Worm (Caenorhabditis elegans) whole organism, L4 larva: Measurements from ENCODE around the gene D1053.4.

ENCODE experiments used
- F10B5.3 ChIP-seq: sonication (generic microtip); optimal IDR thresholded peaks from 2 replicates; lab custom pipeline; 2016; ENCODE audit warnings: mild to moderate bottlenecking, missing genetic modification characterization, missing compliant biosample characterization
- F49E8.2 ChIP-seq: sonication (generic microtip); optimal IDR thresholded peaks from 2 replicates; lab custom pipeline; 2016; ENCODE audit warnings: missing compliant biosample characterization, mild to moderate bottlenecking, missing genetic modification characterization, borderline replicate concordance
- Y48G9A.11 ChIP-seq: fragments of 200-800 bp; sonication (Bioruptor generic); IDR thresholded peaks from 2 replicates; pipeline ENCODE4 v1.3.6; 2022; ENCODE audit warnings: missing genetic modification reagents, missing genetic modification characterization, missing compliant biosample characterization
- aha-1 ChIP-seq: fragments of 150-350 bp; peaks from one replicate; lab custom pipeline; 2014; ENCODE audit warnings: missing biosample characterization, missing genetic modification characterization
- aly-2 ChIP-seq: sonication (generic microtip); optimal IDR thresholded peaks from 2 replicates; lab custom pipeline; 2018; ENCODE audit warnings: missing biosample characterization, missing genetic modification characterization
- arid-1 ChIP-seq: fragments of 200-800 bp; sonication (Bioruptor generic); conservative IDR thresholded peaks from 2 replicates; pipeline ENCODE4 v1.3.6; 2022; ENCODE audit warnings: missing genetic modification reagents, missing genetic modification characterization, missing compliant biosample characterization
- ceh-44 ChIP-seq: fragments of 200-800 bp; sonication (Bioruptor generic); IDR thresholded peaks from 2 replicates; pipeline ENCODE4 v1.3.6; 2022; ENCODE audit warnings: missing genetic modification reagents, missing genetic modification characterization, missing compliant biosample characterization
- ceh-82 ChIP-seq: sonication (generic microtip); optimal IDR thresholded peaks from 2 replicates; lab custom pipeline; 2017; ENCODE audit warnings: missing biosample characterization, missing genetic modification characterization
- cey-2 ChIP-seq: sonication (generic microtip); optimal IDR thresholded peaks from 3 replicates; lab custom pipeline; 2017; ENCODE audit warnings: missing genetic modification characterization, mild to moderate bottlenecking, missing compliant biosample characterization, antibody characterized with exemption, borderline replicate concordance; ENCODE audit not compliant: insufficient read depth
- daf-16 ChIP-seq, 3 experiments: sonication (generic microtip); optimal IDR thresholded peaks; 2 replicates each; lab custom pipeline; 2016 to 2017; ENCODE audit warnings: missing genetic modification characterization in 3 of 3, missing genetic modification reagents in 3 of 3, mild to moderate bottlenecking in 2 of 3, missing compliant biosample characterization in 2 of 3, missing biosample characterization in 1 of 3, moderate library complexity in 1 of 3
- daf-19 ChIP-seq: fragments of 200-800 bp; sonication (Bioruptor generic); conservative IDR thresholded peaks from 2 replicates; pipeline ENCODE4 v1.3.6; 2022; ENCODE audit warnings: missing genetic modification characterization, missing compliant biosample characterization
- dmd-6 ChIP-seq: fragments of 200-800 bp; sonication (Bioruptor generic); IDR thresholded peaks from 2 replicates; pipeline ENCODE4 v1.3.6; 2022; ENCODE audit warnings: missing genetic modification reagents, missing genetic modification characterization, missing compliant biosample characterization
- dmd-8 ChIP-seq: fragments of 200-800 bp; sonication (Bioruptor generic); IDR thresholded peaks from 2 replicates; pipeline ENCODE4 v1.3.6; 2022; ENCODE audit warnings: missing genetic modification characterization, missing compliant biosample characterization
- duxl-1 ChIP-seq: sonication (generic microtip); optimal IDR thresholded peaks from 2 replicates; lab custom pipeline; 2016; ENCODE audit warnings: mild to moderate bottlenecking, missing genetic modification characterization, moderate library complexity, missing compliant biosample characterization; ENCODE audit not compliant: poor library complexity
- dve-1 ChIP-seq: sonication (generic microtip); optimal IDR thresholded peaks from 2 replicates; lab custom pipeline; 2017; ENCODE audit warnings: antibody characterized with exemption, mild to moderate bottlenecking, missing genetic modification characterization, missing compliant biosample characterization; ENCODE audit not compliant: insufficient read depth
- hif-1 ChIP-seq, 2 experiments: sonication (generic microtip); optimal IDR thresholded peaks; 2 replicates each; lab custom pipeline; 2016 to 2017; ENCODE audit warnings: missing compliant biosample characterization in 2 of 2, missing genetic modification characterization in 2 of 2, missing genetic modification reagents in 2 of 2, missing genotype in 2 of 2, mild to moderate bottlenecking in 1 of 2
- hlh-11 ChIP-seq: fragments of 200-800 bp; sonication (Bioruptor generic); optimal IDR thresholded peaks from 2 replicates; lab custom pipeline; 2018; ENCODE audit warnings: mild to moderate bottlenecking, missing genetic modification characterization, missing compliant biosample characterization
- hlh-30 ChIP-seq: sonication (generic microtip); optimal IDR thresholded peaks from 2 replicates; lab custom pipeline; 2017; ENCODE audit warnings: antibody characterized with exemption, mild to moderate bottlenecking, missing genetic modification characterization, missing compliant biosample characterization; ENCODE audit not compliant: insufficient read depth
- hmg-1.1 ChIP-seq: fragments of 200-800 bp; sonication (Bioruptor generic); IDR thresholded peaks from 2 replicates; pipeline ENCODE4 v1.3.6; 2022; ENCODE audit warnings: missing genetic modification reagents, missing genetic modification characterization, missing compliant biosample characterization
- jun-1 ChIP-seq: fragments of 150-350 bp; optimal IDR thresholded peaks from 2 replicates; lab custom pipeline; 2014; ENCODE audit warnings: missing biosample characterization, missing genetic modification reagents, missing genetic modification characterization
- lin-1 ChIP-seq: fragments of 200-800 bp; sonication (Bioruptor generic); IDR thresholded peaks from 2 replicates; pipeline ENCODE4 v1.3.6; 2022; ENCODE audit warnings: missing genetic modification reagents, missing genetic modification characterization, missing compliant biosample characterization
- lin-29 ChIP-seq: fragments of 200-800 bp; sonication (Bioruptor generic); IDR thresholded peaks from 2 replicates; pipeline ENCODE4 v1.3.6; 2022; ENCODE audit warnings: missing genetic modification reagents, missing genetic modification characterization, missing compliant biosample characterization
- lin-38 ChIP-seq: fragments of 200-800 bp; sonication (Bioruptor generic); IDR thresholded peaks from 2 replicates; pipeline ENCODE4 v1.3.6; 2022; ENCODE audit warnings: missing genetic modification reagents, missing genetic modification characterization, missing compliant biosample characterization
- lin-39 ChIP-seq: fragments of 150-350 bp; optimal IDR thresholded peaks from 2 replicates; lab custom pipeline; 2014; ENCODE audit warnings: missing biosample characterization, missing genetic modification reagents, missing genetic modification characterization
- mes-2 ChIP-seq: sonication (generic microtip); optimal IDR thresholded peaks from 2 replicates; lab custom pipeline; 2016; ENCODE audit warnings: missing genotype, mild to moderate bottlenecking, missing genetic modification characterization, missing compliant biosample characterization; ENCODE audit not compliant: poor library complexity, severe bottlenecking
- mxl-3 ChIP-seq: fragments of 200-800 bp; sonication (Bioruptor generic); optimal IDR thresholded peaks from 2 replicates; lab custom pipeline; 2018; ENCODE audit warnings: mild to moderate bottlenecking, missing genetic modification characterization, missing compliant biosample characterization
- nhr-10 ChIP-seq: fragments of 150-350 bp; optimal IDR thresholded peaks from 2 replicates; lab custom pipeline; 2014; ENCODE audit warnings: missing biosample characterization, missing genetic modification characterization
- nhr-11 ChIP-seq: fragments of 150-350 bp; optimal IDR thresholded peaks from 2 replicates; lab custom pipeline; 2014; ENCODE audit warnings: missing biosample characterization, missing genetic modification characterization
- nhr-25 ChIP-seq: sonication (generic microtip); optimal IDR thresholded peaks from 2 replicates; lab custom pipeline; 2017; ENCODE audit warnings: missing genetic modification characterization, mild to moderate bottlenecking, missing compliant biosample characterization, antibody characterized with exemption, moderate library complexity, borderline replicate concordance; ENCODE audit not compliant: insufficient read depth
- nhr-28 ChIP-seq: fragments of 150-350 bp; optimal IDR thresholded peaks from 2 replicates; lab custom pipeline; 2014; ENCODE audit warnings: missing biosample characterization, missing genetic modification characterization
- nhr-41 ChIP-seq: fragments of 200-800 bp; sonication (Bioruptor generic); IDR thresholded peaks from 2 replicates; pipeline ENCODE4 v1.3.6; 2022; ENCODE audit warnings: missing genetic modification reagents, missing genetic modification characterization, missing compliant biosample characterization
- nhr-48 ChIP-seq: sonication (generic microtip); optimal IDR thresholded peaks from 2 replicates; lab custom pipeline; 2016; ENCODE audit warnings: mild to moderate bottlenecking, missing genetic modification characterization, missing compliant biosample characterization
- nhr-77 ChIP-seq: fragments of 150-350 bp; optimal IDR thresholded peaks from 2 replicates; lab custom pipeline; 2014; ENCODE audit warnings: missing biosample characterization, missing genetic modification characterization
- pqm-1 ChIP-seq: sonication (generic microtip); optimal IDR thresholded peaks from 2 replicates; lab custom pipeline; 2017; ENCODE audit warnings: missing biosample characterization, missing genetic modification characterization
- snpc-1.2 ChIP-seq: fragments of 200-800 bp; sonication (Bioruptor generic); IDR thresholded peaks from 2 replicates; pipeline ENCODE4 v1.3.6; 2022; ENCODE audit warnings: missing genetic modification reagents, missing genetic modification characterization, missing compliant biosample characterization
- snpc-4 ChIP-seq: fragments of 150-350 bp; optimal IDR thresholded peaks from 2 replicates; lab custom pipeline; 2014; ENCODE audit warnings: missing biosample characterization, missing genetic modification characterization
- tag-97 ChIP-seq: fragments of 200-800 bp; sonication (Bioruptor generic); IDR thresholded peaks from 2 replicates; pipeline ENCODE4 v1.3.6; 2022; ENCODE audit warnings: missing genetic modification characterization, missing compliant biosample characterization
- tra-1 ChIP-seq: fragments of 200-800 bp; sonication (Bioruptor generic); IDR thresholded peaks from 2 replicates; pipeline ENCODE4 v1.3.6; 2022; ENCODE audit warnings: missing genetic modification reagents, missing genetic modification characterization, missing compliant biosample characterization
- unc-39 ChIP-seq: sonication (generic microtip); optimal IDR thresholded peaks from 2 replicates; lab custom pipeline; 2017; ENCODE audit warnings: missing biosample characterization, missing genetic modification characterization
- unc-62 ChIP-seq, 3 experiments: fragments of 150-350 bp in 1 of 3; sonication (generic microtip); optimal IDR thresholded peaks in 2 of 3; peaks in 1 of 3; 1 replicate in 1 of 3; 2 replicates in 2 of 3; lab custom pipeline; 2014 to 2017; ENCODE audit warnings: missing biosample characterization in 3 of 3, missing genetic modification characterization in 3 of 3, missing genetic modification reagents in 3 of 3, missing genotype in 1 of 3
- zag-1 ChIP-seq: fragments of 150-350 bp; optimal IDR thresholded peaks from 2 replicates; lab custom pipeline; 2014; ENCODE audit warnings: missing biosample characterization, missing genetic modification characterization
- zfp-2 ChIP-seq: sonication (generic microtip); optimal IDR thresholded peaks from 2 replicates; lab custom pipeline; 2016; ENCODE audit warnings: mild to moderate bottlenecking, missing genetic modification characterization, missing compliant biosample characterization

Gene D1053.4

ce11 chrX:11680851-11681250 lies 42.7 kb downstream of the D1053.4 start, which contains the start of gene T04F8.7:
Gene T04F8.7 (minus strand): TSS chrX:11680980.
- TF ChIP-seq daf-16 (GFP tag; optimal IDR thresholded peaks at IDR 0.05; lab: Kevin White, UChicago) (no peak), daf-16 (tag; optimal IDR thresholded peaks at IDR 0.05; lab: Kevin White, UChicago) (peak; percentile 87), nhr-41 (GFP tag; lab: Robert Waterston, UW) (0 out of 2 replicates have a peak, but pooled peaks have one; percentile 13), lin-29 (no peak), arid-1 (GFP tag; lab: Robert Waterston, UW) (no peak), daf-19 (GFP tag; lab: Robert Waterston, UW) (no peak), pqm-1 (tag; lab: Kevin White, UChicago) (peak; percentile 50), tag-97 (GFP tag; lab: Robert Waterston, UW) (no peak), hlh-11 (tag; lab: Kevin White, UChicago) (peak; percentile 85), hif-1 (tag; optimal IDR thresholded peaks at IDR 0.05; lab: Kevin White, UChicago) (peak in 1 of 2 experiments; percentile 32), tra-1 (GFP tag; lab: Robert Waterston, UW) (0 out of 2 replicates have a peak, but pooled peaks have one; percentile 42), lin-1 (GFP tag; lab: Robert Waterston, UW) (no peak), nhr-48 (tag; lab: Kevin White, UChicago) (peak; percentile 38), mxl-3 (peak; percentile 39), cey-2 (tag; lab: Kevin White, UChicago) (no peak), nhr-77 (tag; lab: Kevin White, UChicago) (peak; percentile 13), hlh-30 (tag; lab: Kevin White, UChicago) (peak; percentile 65), nhr-10 (no peak), snpc-4 (tag; lab: Kevin White, UChicago) (no peak), nhr-11 (tag; lab: Kevin White, UChicago) (no peak), dmd-6 (GFP tag; lab: Robert Waterston, UW) (peak; percentile 88), aha-1 (peak; percentile 95), dve-1 (tag; lab: Kevin White, UChicago) (peak; percentile 75), nhr-28 (tag; lab: Kevin White, UChicago) (peak; percentile 66)

DNA sequence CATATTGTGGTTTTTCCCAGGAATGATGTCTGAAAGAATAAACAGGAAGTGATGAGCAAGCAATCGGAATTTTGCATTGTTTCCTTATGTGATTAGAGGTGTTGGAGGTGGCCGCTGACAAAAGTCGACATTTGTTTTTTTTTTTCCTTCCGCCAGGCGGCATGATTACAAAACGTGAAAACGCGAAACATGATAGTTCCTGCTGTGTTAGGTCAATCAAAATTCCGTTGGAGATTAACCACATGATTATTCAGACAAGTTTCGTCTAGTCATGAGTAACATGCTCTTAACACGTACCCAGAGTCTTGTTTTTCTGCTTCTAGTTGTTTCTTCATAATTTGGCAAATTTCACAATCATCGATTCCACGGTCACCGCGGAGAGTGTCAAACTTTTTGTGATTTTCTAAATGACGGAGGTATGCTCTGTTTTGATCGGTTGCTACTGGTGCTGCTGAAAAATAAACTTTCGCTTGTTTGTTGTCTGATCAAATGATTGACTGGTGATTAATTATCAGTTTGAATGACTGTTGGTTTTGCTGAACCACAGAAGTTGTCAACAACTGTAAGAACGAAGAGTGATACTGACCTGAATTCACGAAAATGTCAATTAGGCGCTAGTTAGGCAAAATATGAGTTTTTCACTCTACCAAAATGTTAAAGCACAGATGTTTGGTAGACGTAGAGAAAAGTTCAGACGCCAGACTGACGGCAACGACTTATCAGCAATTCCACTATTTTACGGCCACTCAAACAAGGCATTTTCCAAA lies 44.2 kb downstream of the D1053.4 start:
- TF ChIP-seq lin-1 (GFP tag; lab: Robert Waterston, UW) = no peak
- peak; percentile 93 for TF ChIP-seq dmd-6 (GFP tag; lab: Robert Waterston, UW)
- peak; percentile 67; the same call in 1 of the 2 replicates for TF ChIP-seq tra-1 (GFP tag; lab: Robert Waterston, UW)
- no peak for TF ChIP-seq F49E8.2 (tag; lab: Kevin White, UChicago)
- no peak for TF ChIP-seq lin-39 (tag; lab: Kevin White, UChicago)
- TF ChIP-seq nhr-48 (tag; lab: Kevin White, UChicago) = peak; percentile 29
- TF ChIP-seq dmd-8 (GFP tag; lab: Robert Waterston, UW) = no peak
- TF ChIP-seq zfp-2 (tag; lab: Kevin White, UChicago) = no peak
- no peak for TF ChIP-seq nhr-25
- no peak for TF ChIP-seq lin-29
- TF ChIP-seq jun-1 (tag; lab: Kevin White, UChicago) = no peak
- TF ChIP-seq nhr-28 (tag; lab: Kevin White, UChicago) = no peak
- peak; percentile 49 for TF ChIP-seq hlh-11 (tag; lab: Kevin White, UChicago)
- peak in 1 of 2 experiments; percentile 97 for TF ChIP-seq unc-62 (GFP tag; optimal IDR thresholded peaks at IDR 0.05 in 1 of 2; lab: Kevin White, UChicago)
- no peak for TF ChIP-seq unc-62 (tag; optimal IDR thresholded peaks at IDR 0.05; lab: Kevin White, UChicago)
- TF ChIP-seq duxl-1 = no peak
- TF ChIP-seq snpc-1.2 (GFP tag; lab: Robert Waterston, UW) = no peak
- no peak for TF ChIP-seq ceh-82
- TF ChIP-seq ceh-44 (GFP tag; lab: Robert Waterston, UW) = no peak
- TF ChIP-seq aly-2 = no peak
- peak; percentile 26 for TF ChIP-seq dve-1 (tag; lab: Kevin White, UChicago)
- no peak for TF ChIP-seq pqm-1 (tag; lab: Kevin White, UChicago)
- TF ChIP-seq Y48G9A.11 (GFP tag; lab: Robert Waterston, UW) = no peak
- TF ChIP-seq zag-1 = no peak
- no peak for TF ChIP-seq hmg-1.1 (GFP tag; lab: Robert Waterston, UW)
- no peak for TF ChIP-seq mes-2
- peak in 1 of 2 experiments; percentile 59 for TF ChIP-seq daf-16 (GFP tag; optimal IDR thresholded peaks at IDR 0.05; lab: Kevin White, UChicago)
- peak; percentile 87 for TF ChIP-seq daf-16 (tag; optimal IDR thresholded peaks at IDR 0.05; lab: Kevin White, UChicago)
- peak in 1 of 2 experiments; percentile 18 for TF ChIP-seq hif-1 (tag; optimal IDR thresholded peaks at IDR 0.05; lab: Kevin White, UChicago)
- TF ChIP-seq F10B5.3 (tag; lab: Kevin White, UChicago) = no peak
- TF ChIP-seq nhr-77 (tag; lab: Kevin White, UChicago) = no peak
- TF ChIP-seq nhr-11 (tag; lab: Kevin White, UChicago) = no peak
- TF ChIP-seq unc-39 = no peak
- no peak for TF ChIP-seq lin-38 (GFP tag; lab: Robert Waterston, UW)
